Fruit fly (Drosophila melanogaster): Measurements from ENCODE around the gene CG13855.

Gene CG13855

DNA sequence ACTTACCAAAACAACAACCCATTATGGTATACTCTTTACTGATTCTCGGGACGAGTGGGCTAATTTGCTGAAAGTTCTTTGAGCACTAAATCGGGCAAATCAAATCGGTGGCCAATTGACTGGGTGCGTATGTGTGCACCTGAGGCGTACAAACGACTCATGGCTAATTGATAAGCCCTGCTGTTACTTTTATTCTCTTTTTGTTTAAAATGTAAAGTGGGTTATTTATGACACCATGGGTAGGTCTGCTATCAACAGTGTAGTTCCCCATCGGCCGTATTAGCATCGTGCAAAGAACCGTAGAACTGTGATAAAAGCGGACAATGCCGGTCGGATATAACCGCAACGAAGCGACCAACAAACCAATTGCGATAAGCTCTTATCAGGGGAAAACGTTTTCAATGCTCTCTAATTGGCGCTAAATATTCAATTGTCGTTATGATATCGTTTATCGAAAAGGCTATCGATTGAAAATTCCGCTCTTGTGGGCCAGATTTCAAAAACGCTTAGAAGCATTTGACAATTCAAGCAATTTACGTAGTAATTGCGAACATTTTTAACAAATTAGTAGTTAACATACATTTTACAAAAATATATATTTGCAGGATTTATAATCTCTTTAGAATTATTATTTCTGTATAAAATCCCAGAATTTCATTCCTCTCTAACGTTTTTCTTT is 41.6 kb downstream of the CG13855 start, which contains the start of gene CG34288 (continued):
- TF ChIP-seq maf-S (GFP tag; optimal IDR thresholded peaks at IDR 0.05) (peak; percentile 4), BEAF-32 (GFP tag; optimal IDR thresholded peaks at IDR 0.05) (no peak), ato (GFP tag; IDR thresholded peaks at IDR 0.05; ENCODE audit: partially characterized antibody) (no peak), p53 (GFP tag; optimal IDR thresholded peaks at IDR 0.05) (no peak), Awh (GFP tag; IDR thresholded peaks at IDR 0.05) (0 out of 2 replicates have a peak, but pooled peaks have one; percentile 32), CG4730 (GFP tag; IDR thresholded peaks at IDR 0.05) (0 out of 2 replicates have a peak, but pooled peaks have one; percentile 22), CG33213 (GFP tag; optimal IDR thresholded peaks at IDR 0.05) (no peak), stwl (tag; optimal IDR thresholded peaks at IDR 0.05) (no peak), CG14014 (GFP tag; IDR thresholded peaks at IDR 0.05) (peak; percentile 55; the same call in 1 of the 2 replicates), Hr51 (GFP tag; optimal IDR thresholded peaks at IDR 0.05) (peak in 1 of 2 experiments; percentile 47), E2f1 (GFP tag; IDR thresholded peaks at IDR 0.05) (peak; percentile 66), Pdp1 (GFP tag; optimal IDR thresholded peaks at IDR 0.05) (no peak), bcd (GFP tag; optimal IDR thresholded peaks at IDR 0.05) (no peak), Sin3A (optimal IDR thresholded peaks at IDR 0.05) (no peak), CG4282 (GFP tag; optimal IDR thresholded peaks at IDR 0.05) (no peak), CG1529 (GFP tag; optimal IDR thresholded peaks at IDR 0.05) (no peak), CG14965 (GFP tag; optimal IDR thresholded peaks at IDR 0.05; ENCODE audit: borderline replicate concordance) (no peak), Atf3 (GFP tag; optimal IDR thresholded peaks at IDR 0.05) (peak; percentile 17), scrt (GFP tag; optimal IDR thresholded peaks at IDR 0.05) (no peak), CG31224 (GFP tag; IDR thresholded peaks at IDR 0.05) (no peak), pho (GFP tag; optimal IDR thresholded peaks at IDR 0.05) (peak; percentile 4), Xrp1 (GFP tag; IDR thresholded peaks at IDR 0.05) (peak; percentile 41; the same call in 1 of the 2 replicates), CG12071 (GFP tag; optimal IDR thresholded peaks at IDR 0.05) (peak; percentile 28), abd-A (tag; optimal IDR thresholded peaks at IDR 0.05) (no peak), CG14667 (GFP tag; IDR thresholded peaks at IDR 0.05) (no peak), eyg (GFP tag; optimal IDR thresholded peaks at IDR 0.05) (no peak), emc (GFP tag; optimal IDR thresholded peaks at IDR 0.05) (no peak), GATAe (GFP tag; conservative IDR thresholded peaks at IDR 0.05) (peak; percentile 95), kah (GFP tag; optimal IDR thresholded peaks at IDR 0.05) (no peak), Myb (GFP tag; optimal IDR thresholded peaks at IDR 0.05) (no peak), zen2 (GFP tag; IDR thresholded peaks at IDR 0.05; ENCODE audit: partially characterized antibody) (peak; percentile 3; the same call in 1 of the 3 replicates), Gsc (GFP tag; IDR thresholded peaks at IDR 0.05) (no peak), sens-2 (GFP tag; IDR thresholded peaks at IDR 0.05) (no peak), CG30403 (GFP tag; optimal IDR thresholded peaks at IDR 0.05) (no peak), Optix (GFP tag; IDR thresholded peaks at IDR 0.05) (0 out of 3 replicates have a peak, but pooled peaks have one; percentile 29), CG17186 (GFP tag; optimal IDR thresholded peaks at IDR 0.05) (no peak), org-1 (GFP tag; optimal IDR thresholded peaks at IDR 0.05) (no peak), CG18619 (GFP tag; optimal IDR thresholded peaks at IDR 0.05) (no peak), sim (GFP tag; IDR thresholded peaks at IDR 0.05) (no peak), Doc2 (GFP tag; IDR thresholded peaks at IDR 0.05) (no peak), CG10959 (GFP tag; IDR thresholded peaks at IDR 0.05) (peak; percentile 33; the same call in 1 of the 2 replicates), Lim3 (GFP tag; IDR thresholded peaks at IDR 0.05) (no peak), Meics (GFP tag; optimal IDR thresholded peaks at IDR 0.05) (no peak), CG6654 (GFP tag; optimal IDR thresholded peaks at IDR 0.05) (no peak), pros (GFP tag; optimal IDR thresholded peaks at IDR 0.05) (no peak), CG30020 (tag; optimal IDR thresholded peaks at IDR 0.05) (no peak), Doc3 (GFP tag; IDR thresholded peaks at IDR 0.05; ENCODE audit: partially characterized antibody) (no peak), en (GFP tag; optimal IDR thresholded peaks at IDR 0.05) (no peak), HLH54F (GFP tag; optimal IDR thresholded peaks at IDR 0.05) (no peak), psq (GFP tag; optimal IDR thresholded peaks at IDR 0.05) (no peak)
